Worm (Caenorhabditis elegans) whole organism, young adult: ENCODE measurements around the gene C14C10.10.

ENCODE experiments used
- B0261.1 ChIP-seq: sonication (generic microtip); optimal IDR thresholded peaks from 2 replicates; lab custom pipeline; 2016; ENCODE audit warnings: mild to moderate bottlenecking, missing genetic modification characterization, moderate library complexity, missing compliant biosample characterization
- B0336.3 ChIP-seq: fragments of 200-800 bp; sonication (Bioruptor generic); IDR thresholded peaks from 2 replicates; pipeline ENCODE4 v1.3.6; 2022; ENCODE audit warnings: missing genetic modification characterization, missing compliant biosample characterization
- C06A6.2 ChIP-seq: fragments of 200-800 bp; sonication (Bioruptor generic); conservative IDR thresholded peaks from 2 replicates; pipeline ENCODE4 v1.3.6; 2022; ENCODE audit warnings: missing genetic modification characterization, missing compliant biosample characterization
- F23B12.7 ChIP-seq: sonication (generic microtip); optimal IDR thresholded peaks from 2 replicates; lab custom pipeline; 2017; ENCODE audit warnings: missing genetic modification characterization, mild to moderate bottlenecking, missing compliant biosample characterization, antibody characterized with exemption, moderate library complexity; ENCODE audit not compliant: insufficient read depth
- K12H6.12 ChIP-seq: fragments of 200-800 bp; sonication (Bioruptor generic); optimal IDR thresholded peaks from 2 replicates; lab custom pipeline; 2018; ENCODE audit warnings: mild to moderate bottlenecking, missing genetic modification characterization, missing compliant biosample characterization
- T26A5.8 ChIP-seq: sonication (generic microtip); optimal IDR thresholded peaks from 2 replicates; lab custom pipeline; 2016; ENCODE audit warnings: missing genetic modification characterization, missing compliant biosample characterization
- Y53G8AR.9 ChIP-seq: fragments of 200-800 bp; sonication (Bioruptor generic); conservative IDR thresholded peaks from 2 replicates; pipeline ENCODE4 v1.3.6; 2022; ENCODE audit warnings: missing genetic modification reagents, missing genetic modification characterization, missing compliant biosample characterization
- Y79H2A.3 ChIP-seq: fragments of 200-800 bp; sonication (Bioruptor generic); conservative IDR thresholded peaks from 2 replicates; pipeline ENCODE4 v1.3.6; 2022; ENCODE audit warnings: missing genetic modification reagents, missing genetic modification characterization, missing compliant biosample characterization
- ZK185.1 ChIP-seq: sonication (generic microtip); optimal IDR thresholded peaks from 2 replicates; lab custom pipeline; 2016; ENCODE audit warnings: mild to moderate bottlenecking, missing genetic modification characterization, missing compliant biosample characterization; ENCODE audit not compliant: poor library complexity, severe bottlenecking
- akir-1 ChIP-seq: fragments of 200-800 bp; sonication (Bioruptor generic); optimal IDR thresholded peaks from 2 replicates; lab custom pipeline; 2018; ENCODE audit warnings: mild to moderate bottlenecking, missing genetic modification characterization, moderate library complexity, missing compliant biosample characterization
- aptf-3 ChIP-seq: fragments of 200-800 bp; sonication (Bioruptor generic); IDR thresholded peaks from 2 replicates; pipeline ENCODE4 v1.3.6; 2022; ENCODE audit warnings: missing genetic modification characterization, missing compliant biosample characterization
- athp-1 ChIP-seq: sonication (generic microtip); optimal IDR thresholded peaks from 2 replicates; lab custom pipeline; 2017; ENCODE audit warnings: mild to moderate bottlenecking, missing genetic modification characterization, missing compliant biosample characterization
- attf-3 ChIP-seq: fragments of 200-800 bp; sonication (Bioruptor generic); conservative IDR thresholded peaks from 2 replicates; pipeline ENCODE4 v1.3.6; 2022; ENCODE audit warnings: missing genetic modification reagents, missing genetic modification characterization, missing compliant biosample characterization
- attf-5 ChIP-seq: fragments of 200-800 bp; sonication (Bioruptor generic); optimal IDR thresholded peaks from 2 replicates; lab custom pipeline; 2018; ENCODE audit warnings: mild to moderate bottlenecking, missing genetic modification characterization, missing compliant biosample characterization
- attf-6 ChIP-seq: fragments of 200-800 bp; sonication (Bioruptor generic); IDR thresholded peaks from 2 replicates; pipeline ENCODE4 v1.3.6; 2022; ENCODE audit warnings: missing genetic modification reagents, missing genetic modification characterization, missing compliant biosample characterization
- bed-1 ChIP-seq: fragments of 200-800 bp; sonication (Bioruptor generic); IDR thresholded peaks from 2 replicates; pipeline ENCODE4 v1.3.6; 2022; ENCODE audit warnings: missing genetic modification reagents, missing genetic modification characterization, missing compliant biosample characterization
- ccch-3 ChIP-seq: fragments of 200-800 bp; sonication (Bioruptor generic); optimal IDR thresholded peaks from 2 replicates; lab custom pipeline; 2018; ENCODE audit warnings: mild to moderate bottlenecking, missing genetic modification characterization, missing compliant biosample characterization
- ceh-100 ChIP-seq: fragments of 200-800 bp; sonication (Bioruptor generic); IDR thresholded peaks from 2 replicates; pipeline ENCODE4 v1.3.6; 2022; ENCODE audit warnings: missing genetic modification reagents, missing genetic modification characterization, missing compliant biosample characterization
- ceh-40 ChIP-seq: fragments of 200-800 bp; sonication (Bioruptor generic); IDR thresholded peaks from 2 replicates; pipeline ENCODE4 v1.3.6; 2022; ENCODE audit warnings: missing genetic modification characterization, missing compliant biosample characterization
- dox-1 ChIP-seq: fragments of 200-800 bp; sonication (Bioruptor generic); IDR thresholded peaks from 2 replicates; pipeline ENCODE4 v1.3.6; 2022; ENCODE audit warnings: missing genetic modification reagents, missing genetic modification characterization, missing compliant biosample characterization
- dpff-1 ChIP-seq: sonication (generic microtip); optimal IDR thresholded peaks from 2 replicates; lab custom pipeline; 2017; ENCODE audit warnings: mild to moderate bottlenecking, missing genetic modification characterization, missing compliant biosample characterization
- dpl-1 ChIP-seq: fragments of 150-350 bp; optimal IDR thresholded peaks from 2 replicates; lab custom pipeline; 2014; ENCODE audit warnings: missing biosample characterization, missing genetic modification reagents, missing genetic modification characterization
- egl-18 ChIP-seq: fragments of 200-800 bp; sonication (Bioruptor generic); IDR thresholded peaks from 2 replicates; pipeline ENCODE4 v1.3.6; 2022; ENCODE audit warnings: missing genetic modification reagents, missing genetic modification characterization, missing compliant biosample characterization
- egrh-3 ChIP-seq: fragments of 200-800 bp; sonication (Bioruptor generic); IDR thresholded peaks from 2 replicates; pipeline ENCODE4 v1.3.6; 2022; ENCODE audit warnings: missing genetic modification reagents, missing genetic modification characterization, missing compliant biosample characterization
- ets-4 ChIP-seq: fragments of 200-800 bp; sonication (Bioruptor generic); optimal IDR thresholded peaks from 2 replicates; lab custom pipeline; 2018; ENCODE audit warnings: mild to moderate bottlenecking, missing genetic modification characterization, missing compliant biosample characterization
- lag-1 ChIP-seq: fragments of 200-800 bp; sonication (Bioruptor generic); IDR thresholded peaks from 2 replicates; pipeline ENCODE4 v1.3.6; 2022; ENCODE audit warnings: missing genetic modification reagents, missing genetic modification characterization, missing compliant biosample characterization
- let-526 ChIP-seq: fragments of 200-800 bp; sonication (Bioruptor generic); IDR thresholded peaks from 2 replicates; pipeline ENCODE4 v1.3.6; 2022; ENCODE audit warnings: missing genetic modification reagents, missing genetic modification characterization, missing compliant biosample characterization
- lin-26 ChIP-seq: fragments of 200-800 bp; sonication (Bioruptor generic); IDR thresholded peaks from 2 replicates; pipeline ENCODE4 v1.3.6; 2022; ENCODE audit warnings: missing genetic modification reagents, missing genetic modification characterization, missing compliant biosample characterization
- lin-40 ChIP-seq: sonication (generic microtip); optimal IDR thresholded peaks from 2 replicates; lab custom pipeline; 2016; ENCODE audit warnings: missing genetic modification characterization, mild to moderate bottlenecking, missing compliant biosample characterization, missing genotype, missing genetic modification reagents
- lir-1 ChIP-seq: fragments of 200-800 bp; sonication (Bioruptor generic); conservative IDR thresholded peaks from 2 replicates; pipeline ENCODE4 v1.3.6; 2022; ENCODE audit warnings: missing genetic modification reagents, missing genetic modification characterization, missing compliant biosample characterization
- lsl-1 ChIP-seq: fragments of 200-800 bp; sonication (Bioruptor generic); optimal IDR thresholded peaks from 2 replicates; lab custom pipeline; 2018; ENCODE audit warnings: mild to moderate bottlenecking, missing genetic modification characterization, moderate library complexity, missing compliant biosample characterization
- madf-10 ChIP-seq: sonication (generic microtip); optimal IDR thresholded peaks from 2 replicates; lab custom pipeline; 2016; ENCODE audit warnings: mild to moderate bottlenecking, missing genetic modification characterization, missing compliant biosample characterization
- mxl-1 ChIP-seq: sonication (generic microtip); optimal IDR thresholded peaks from 2 replicates; lab custom pipeline; 2016; ENCODE audit warnings: missing genetic modification characterization, missing compliant biosample characterization
- nhr-120 ChIP-seq: fragments of 200-800 bp; sonication (Bioruptor generic); IDR thresholded peaks from 2 replicates; pipeline ENCODE4 v1.3.6; 2022; ENCODE audit warnings: missing genetic modification characterization, missing compliant biosample characterization
- nhr-27 ChIP-seq: fragments of 200-800 bp; sonication (Bioruptor generic); optimal IDR thresholded peaks from 2 replicates; lab custom pipeline; 2018; ENCODE audit warnings: mild to moderate bottlenecking, missing genetic modification characterization, moderate library complexity, missing compliant biosample characterization
- nhr-90 ChIP-seq: sonication (generic microtip); optimal IDR thresholded peaks from 2 replicates; lab custom pipeline; 2016; ENCODE audit warnings: missing genotype, mild to moderate bottlenecking, missing genetic modification characterization, missing compliant biosample characterization
- rec-8 ChIP-seq, 2 experiments: sonication (generic microtip); optimal IDR thresholded peaks; 2 replicates each; lab custom pipeline; 2016; ENCODE audit warnings: mild to moderate bottlenecking in 2 of 2, missing genetic modification characterization in 2 of 2, missing genetic modification reagents in 2 of 2, missing genotype in 2 of 2, missing biosample characterization in 1 of 2, missing compliant biosample characterization in 1 of 2, moderate library complexity in 1 of 2
- sdz-38 ChIP-seq: sonication (generic microtip); optimal IDR thresholded peaks from 2 replicates; lab custom pipeline; 2016; ENCODE audit warnings: missing genotype, missing genetic modification characterization, missing compliant biosample characterization
- sea-2 ChIP-seq: fragments of 200-800 bp; sonication (Bioruptor generic); IDR thresholded peaks from 2 replicates; pipeline ENCODE4 v1.3.6; 2022; ENCODE audit warnings: missing genetic modification characterization, missing compliant biosample characterization
- snpc-1.1 ChIP-seq: sonication (generic microtip); optimal IDR thresholded peaks from 2 replicates; lab custom pipeline; 2017; ENCODE audit warnings: missing genetic modification characterization, mild to moderate bottlenecking, missing compliant biosample characterization, antibody characterized with exemption, moderate library complexity, missing genotype, missing genetic modification reagents; ENCODE audit not compliant: insufficient read depth
- snpc-1.3 ChIP-seq: sonication (generic microtip); optimal IDR thresholded peaks from 2 replicates; lab custom pipeline; 2017; ENCODE audit warnings: missing genetic modification characterization, mild to moderate bottlenecking, missing compliant biosample characterization, antibody characterized with exemption, moderate library complexity, missing genotype, missing genetic modification reagents; ENCODE audit not compliant: insufficient read depth
- snpc-4 ChIP-seq, 5 experiments: fragments of 150-350 bp in 1 of 5; sonication (generic microtip) in 4 of 5; optimal IDR thresholded peaks; 2 replicates each; lab custom pipeline; 2014 to 2018; ENCODE audit warnings: missing genetic modification characterization in 5 of 5, missing biosample characterization in 3 of 5, antibody characterized with exemption in 2 of 5, mild to moderate bottlenecking in 2 of 5, missing compliant biosample characterization in 2 of 5, missing genotype in 2 of 5, moderate library complexity in 2 of 5, missing genetic modification reagents in 1 of 5
- unc-62 ChIP-seq: fragments of 150-350 bp; optimal IDR thresholded peaks from 2 replicates; lab custom pipeline; 2014; ENCODE audit warnings: missing biosample characterization, missing genetic modification reagents, missing genetic modification characterization
- zfh-2 ChIP-seq: fragments of 200-800 bp; sonication (Bioruptor generic); conservative IDR thresholded peaks from 2 replicates; pipeline ENCODE4 v1.3.6; 2022; ENCODE audit warnings: missing genetic modification reagents, missing genetic modification characterization, missing compliant biosample characterization
- zim-3 ChIP-seq: sonication (generic microtip); optimal IDR thresholded peaks from 2 replicates; lab custom pipeline; 2017; ENCODE audit warnings: mild to moderate bottlenecking, missing genetic modification characterization, moderate library complexity, missing compliant biosample characterization
- ztf-18 ChIP-seq: sonication (generic microtip); optimal IDR thresholded peaks from 2 replicates; lab custom pipeline; 2016; ENCODE audit warnings: missing genotype, mild to moderate bottlenecking, missing genetic modification characterization, missing compliant biosample characterization
- ztf-26 ChIP-seq: sonication (generic microtip); optimal IDR thresholded peaks from 2 replicates; lab custom pipeline; 2017; ENCODE audit warnings: missing genetic modification characterization, missing compliant biosample characterization
- ztf-6 ChIP-seq: fragments of 200-800 bp; sonication (Bioruptor generic); IDR thresholded peaks from 2 replicates; pipeline ENCODE4 v1.3.6; 2022; ENCODE audit warnings: missing genetic modification reagents, missing genetic modification characterization, missing compliant biosample characterization

Gene C14C10.10

ce11 chrV:12596795-12597194 is 2.1 kb downstream of the C14C10.10 start (continued):
- TF ChIP-seq egrh-3 (no peak), attf-5 (GFP tag; lab: Kevin White, UChicago) (peak; percentile 25), madf-10 (peak; percentile 15), ceh-100 (no peak), C06A6.2 (GFP tag; lab: Robert Waterston, UW) (peak; percentile 43; the same call in 1 of the 2 replicates), sdz-38 (tag; lab: Kevin White, UChicago) (no peak), dox-1 (GFP tag; lab: Robert Waterston, UW) (peak; percentile 78), T26A5.8 (tag; lab: Kevin White, UChicago) (no peak), Y79H2A.3 (GFP tag; lab: Robert Waterston, UW) (0 out of 2 replicates have a peak, but pooled peaks have one; percentile 15), Y53G8AR.9 (GFP tag; lab: Robert Waterston, UW) (no peak), lin-26 (GFP tag; lab: Robert Waterston, UW) (peak; percentile 86), lag-1 (no peak), B0336.3 (GFP tag; lab: Robert Waterston, UW) (peak; percentile 74), egl-18 (GFP tag; lab: Robert Waterston, UW) (no peak), ztf-18 (peak; percentile 71), snpc-1.3 (tag; lab: Kevin White, UChicago) (peak; percentile 55), bed-1 (GFP tag; lab: Robert Waterston, UW) (no peak), nhr-27 (tag; lab: Kevin White, UChicago) (no peak), lsl-1 (GFP tag; lab: Kevin White, UChicago) (peak; percentile 27), aptf-3 (no peak), dpl-1 (GFP tag; lab: Kevin White, UChicago) (no peak), zim-3 (tag; lab: Kevin White, UChicago) (no peak), sea-2 (GFP tag; lab: Robert Waterston, UW) (no peak), nhr-120 (GFP tag; lab: Robert Waterston, UW) (no peak), ets-4 (GFP tag; lab: Kevin White, UChicago) (no peak), ztf-6 (GFP tag; lab: Robert Waterston, UW) (no peak), lir-1 (GFP tag; lab: Robert Waterston, UW) (no peak), unc-62 (GFP tag; lab: Kevin White, UChicago) (no peak), athp-1 (tag; lab: Kevin White, UChicago) (peak; percentile 70), snpc-4 (GFP tag; optimal IDR thresholded peaks at IDR 0.05; lab: Kevin White, UChicago) (peak; percentile 40), snpc-4 (tag; optimal IDR thresholded peaks at IDR 0.05; lab: Kevin White, UChicago) (peak in 3 of 4 experiments; percentile 16 to 62 (median 59)), let-526 (GFP tag; lab: Robert Waterston, UW) (no peak), B0261.1 (peak; percentile 74), attf-3 (GFP tag; lab: Robert Waterston, UW) (peak; percentile 52; the same call in 1 of the 2 replicates), ztf-26 (tag; lab: Kevin White, UChicago) (peak; percentile 45), ceh-40 (GFP tag; lab: Robert Waterston, UW) (no peak), snpc-1.1 (tag; lab: Kevin White, UChicago) (peak; percentile 24), F23B12.7 (tag; lab: Kevin White, UChicago) (peak; percentile 74), nhr-90 (tag; lab: Kevin White, UChicago) (peak; percentile 90), attf-6 (GFP tag; lab: Robert Waterston, UW) (no peak), mxl-1 (tag; lab: Kevin White, UChicago) (peak; percentile 50), K12H6.12 (peak; percentile 55), dpff-1 (tag; lab: Kevin White, UChicago) (no peak), akir-1 (GFP tag; lab: Kevin White, UChicago) (no peak), zfh-2 (GFP tag; lab: Robert Waterston, UW) (peak; percentile 53; the same call in 1 of the 2 replicates), ccch-3 (GFP tag; lab: Kevin White, UChicago) (no peak), rec-8 (tag; optimal IDR thresholded peaks at IDR 0.05; lab: Kevin White, UChicago) (peak in 1 of 2 experiments; percentile 63), lin-40 (tag; lab: Kevin White, UChicago) (peak; percentile 45), ZK185.1 (tag; lab: Kevin White, UChicago) (peak; percentile 84)
